Fruit fly (Drosophila melanogaster) whole organism, prepupa: ENCODE data around the gene Prps.

Experiments used
- CG10631 ChIP-seq: fragments of 200-800 bp; sonication (Bioruptor generic); optimal IDR thresholded peaks from 2 replicates; lab custom pipeline; 2016; ENCODE audit warnings: missing biosample characterization, missing genetic modification characterization
- CG6276 ChIP-seq: fragments of 200-800 bp; sonication (Bioruptor generic); optimal IDR thresholded peaks from 2 replicates; lab custom pipeline; 2017; ENCODE audit warnings: missing biosample characterization, mild to moderate bottlenecking, missing genetic modification characterization
- acj6 ChIP-seq: fragments of 200-800 bp; sonication (Bioruptor generic); optimal IDR thresholded peaks from 3 replicates; lab custom pipeline; 2016; ENCODE audit warnings: missing biosample characterization, missing genetic modification characterization
- lz ChIP-seq: fragments of 200-800 bp; sonication (Bioruptor generic); optimal IDR thresholded peaks from 3 replicates; lab custom pipeline; 2016; ENCODE audit warnings: missing biosample characterization, missing genetic modification characterization

DNA sequence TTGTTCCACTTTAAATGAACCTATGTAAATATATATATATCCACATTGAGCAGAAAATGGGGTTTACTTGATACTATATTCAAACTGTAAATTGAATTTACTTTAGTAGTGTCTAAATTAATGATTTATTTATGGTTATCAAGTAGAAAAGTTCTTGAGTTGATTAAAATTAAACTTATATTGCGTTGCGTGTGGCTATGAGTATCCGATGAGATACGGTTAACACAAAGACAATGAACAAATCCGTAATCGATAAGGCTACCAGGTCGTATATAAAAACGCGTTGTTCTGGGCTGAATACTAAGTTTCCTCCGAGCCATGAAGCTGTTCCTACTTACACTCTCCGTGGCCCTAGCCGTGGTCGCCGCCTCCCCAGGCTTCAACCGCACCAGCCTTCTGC, 57.5 kb downstream of the Prps start, which contains the start of gene CG18179:
- TF ChIP-seq acj6 (GFP tag; lab: Kevin White, UChicago) = no peak
- TF ChIP-seq lz (GFP tag; lab: Kevin White, UChicago) = no peak
- no peak for TF ChIP-seq CG10631
- no peak for TF ChIP-seq CG6276 (GFP tag; lab: Kevin White, UChicago)
